Fruit fly (Drosophila melanogaster) Kc167 (cell line): Measurements from ENCODE around the gene CG5850.

Experiments
- Myc ChIP-seq: fragments of >200 bp; optimal IDR thresholded peaks from 2 replicates; lab custom pipeline; 2017; ENCODE audit warnings: missing external identifiers
- Sin3A ChIP-seq: fragments of >200 bp; optimal IDR thresholded peaks from 2 replicates; lab custom pipeline; 2018; ENCODE audit warnings: missing external identifiers
- h ChIP-seq: fragments of >200 bp; optimal IDR thresholded peaks from 3 replicates; lab custom pipeline; 2018; ENCODE audit warnings: missing external identifiers
- insv ChIP-seq: fragments of >200 bp; optimal IDR thresholded peaks from 3 replicates; lab custom pipeline; 2018; ENCODE audit warnings: missing external identifiers
- psq ChIP-seq: fragments of >200 bp; optimal IDR thresholded peaks from 2 replicates; lab custom pipeline; 2017; ENCODE audit warnings: missing external identifiers
- ttk ChIP-seq: sonication (Bioruptor generic); optimal IDR thresholded peaks from 2 replicates; lab custom pipeline; 2017; ENCODE audit warnings: missing external identifiers

CG5850 gene

dm6 chr2L:9954696-9955095, 9.1 kb downstream of the CG5850 start:
- TF ChIP-seq Myc (lab: Kevin White, UChicago), result no peak
- TF ChIP-seq ttk (lab: Kevin White, UChicago), result no peak
- TF ChIP-seq psq (lab: Kevin White, UChicago), result no peak
- no peak for TF ChIP-seq insv (lab: Kevin White, UChicago)
- TF ChIP-seq h, result no peak
- TF ChIP-seq Sin3A (lab: Kevin White, UChicago), result no peak

dm6 chr2L:9954119-9954518, 9.6 kb downstream of the CG5850 start, which contains the start of the genes CG13126 and CG4709:
Gene CG13126 (minus strand): TSS chr2L:9954181.
Gene CG4709 (plus strand): TSS chr2L:9954325.
- no peak for TF ChIP-seq ttk (lab: Kevin White, UChicago)
- no peak for TF ChIP-seq Myc (lab: Kevin White, UChicago)
- no peak for TF ChIP-seq insv (lab: Kevin White, UChicago)
- no peak for TF ChIP-seq h
- TF ChIP-seq psq (lab: Kevin White, UChicago), result no peak
- no peak for TF ChIP-seq Sin3A (lab: Kevin White, UChicago)

- TF ChIP-seq Sin3A (lab: Kevin White, UChicago), result no peak
Observed at dm6 chr2L:9949178-9950062, 14.3 kb downstream of the CG5850 start.

dm6 chr2L:9948520-9948858, 15.3 kb downstream of the CG5850 start:
- TF ChIP-seq h (no peak), psq (lab: Kevin White, UChicago) (no peak), Myc (lab: Kevin White, UChicago) (no peak), insv (lab: Kevin White, UChicago) (no peak), Sin3A (lab: Kevin White, UChicago) (no peak), ttk (lab: Kevin White, UChicago) (no peak)

dm6 chr2L:9947738-9948519, 15.8 kb downstream of the CG5850 start:
- TF ChIP-seq ttk (lab: Kevin White, UChicago), result no peak
- TF ChIP-seq insv (lab: Kevin White, UChicago), result no peak
- no peak for TF ChIP-seq h
- no peak for TF ChIP-seq Sin3A (lab: Kevin White, UChicago)
- TF ChIP-seq psq (lab: Kevin White, UChicago), result no peak
- TF ChIP-seq Myc (lab: Kevin White, UChicago), result no peak

- TF ChIP-seq Myc (lab: Kevin White, UChicago) (no peak), h (no peak), psq (lab: Kevin White, UChicago) (no peak)
Observed at dm6 chr2L:9947265-9947664, 16.5 kb downstream of the CG5850 start, which contains the start of gene CG5853. Gene CG5853 (minus strand): TSS chr2L:9947648.

dm6 chr2L:9946051-9946450, 17.7 kb downstream of the CG5850 start:
- TF ChIP-seq Myc (lab: Kevin White, UChicago) (no peak), h (no peak), insv (lab: Kevin White, UChicago) (no peak), psq (lab: Kevin White, UChicago) (no peak), Sin3A (lab: Kevin White, UChicago) (no peak), ttk (lab: Kevin White, UChicago) (no peak)

- TF ChIP-seq Sin3A (lab: Kevin White, UChicago) (no peak), psq (lab: Kevin White, UChicago) (no peak), ttk (lab: Kevin White, UChicago) (no peak), insv (lab: Kevin White, UChicago) (no peak), Myc (lab: Kevin White, UChicago) (no peak), h (no peak)
Observed at dm6 chr2L:9945086-9945485, 18.7 kb downstream of the CG5850 start.

dm6 chr2L:9943521-9943920, 20.2 kb downstream of the CG5850 start:
- TF ChIP-seq ttk (lab: Kevin White, UChicago) (no peak), Myc (lab: Kevin White, UChicago) (no peak), insv (lab: Kevin White, UChicago) (no peak), h (no peak), psq (lab: Kevin White, UChicago) (no peak), Sin3A (lab: Kevin White, UChicago) (no peak)

- no peak for TF ChIP-seq h
- TF ChIP-seq psq (lab: Kevin White, UChicago), result no peak
- TF ChIP-seq Myc (lab: Kevin White, UChicago), result no peak
- TF ChIP-seq insv (lab: Kevin White, UChicago), result no peak
- no peak for TF ChIP-seq Sin3A (lab: Kevin White, UChicago)
- no peak for TF ChIP-seq ttk (lab: Kevin White, UChicago)
Observed at dm6 chr2L:9938631-9939256, 25.0 kb downstream of the CG5850 start, which contains the start of the genes Datp and CG4619. Gene Datp (minus strand): TSS chr2L:9938790. Gene CG4619 (plus strand): TSS chr2L:9938863.

dm6 chr2L:9937908-9938307, 25.8 kb downstream of the CG5850 start, which contains the start of gene Arglu1:
Gene Arglu1 (minus strand): TSS chr2L:9938134.
- TF ChIP-seq psq (lab: Kevin White, UChicago) (no peak), ttk (lab: Kevin White, UChicago) (no peak)
